Fruit fly (Drosophila melanogaster): ENCODE results near the gene p130CAS.

The p130CAS gene

dm6 chr3L:223019-223902 lies 70.6 kb downstream of the p130CAS start, which contains the start of the genes pyx and CG33229 (continued):
- TF ChIP-seq Opbp (GFP tag; IDR thresholded peaks at IDR 0.05; ENCODE audit: partially characterized antibody), result no peak
- peak; percentile 63 for TF ChIP-seq CG31388 (GFP tag; optimal IDR thresholded peaks at IDR 0.05)
- TF ChIP-seq Adf1 (GFP tag; IDR thresholded peaks at IDR 0.05), result no peak
- TF ChIP-seq CG7928 (GFP tag; optimal IDR thresholded peaks at IDR 0.05), result peak; percentile 92
- peak; percentile 45 for TF ChIP-seq NK7.1 (GFP tag; optimal IDR thresholded peaks at IDR 0.05)
- TF ChIP-seq CG31441 (GFP tag; IDR thresholded peaks at IDR 0.05), result peak; percentile 80; the same call in 1 of the 2 replicates
- peak; percentile 70 for TF ChIP-seq CG16863 (GFP tag; optimal IDR thresholded peaks at IDR 0.05)
- peak; percentile 89 for TF ChIP-seq CG4424 (GFP tag; optimal IDR thresholded peaks at IDR 0.05)
- TF ChIP-seq CG12391 (tag; optimal IDR thresholded peaks at IDR 0.05), result peak; percentile 87
- peak; percentile 71 for TF ChIP-seq Ada2b (GFP tag; IDR thresholded peaks at IDR 0.05)
- TF ChIP-seq slp2 (GFP tag; optimal IDR thresholded peaks at IDR 0.05), result peak; percentile 69
- no peak for TF ChIP-seq h (optimal IDR thresholded peaks at IDR 0.05)
- no peak for TF ChIP-seq Elba2 (GFP tag; optimal IDR thresholded peaks at IDR 0.05)
- peak; percentile 67 for TF ChIP-seq CG1603 (tag; optimal IDR thresholded peaks at IDR 0.05)
- TF ChIP-seq fd96Cb (tag; optimal IDR thresholded peaks at IDR 0.05), result peak; percentile 81
- TF ChIP-seq Poxn (GFP tag; IDR thresholded peaks at IDR 0.05), result peak; percentile 40; the same call in 1 of the 2 replicates
- peak; percentile 85 for TF ChIP-seq CG16779 (GFP tag; IDR thresholded peaks at IDR 0.05)
- 0 out of 2 replicates have a peak, but pooled peaks have one; percentile 21 for TF ChIP-seq Dip2 (GFP tag; IDR thresholded peaks at IDR 0.05)
- peak; percentile 68 for TF ChIP-seq CG17385 (GFP tag; optimal IDR thresholded peaks at IDR 0.05)
- peak; percentile 44; the same call in 1 of the 2 replicates for TF ChIP-seq sim (GFP tag; IDR thresholded peaks at IDR 0.05)
- peak; percentile 88 for TF ChIP-seq row (GFP tag; IDR thresholded peaks at IDR 0.05)
- peak; percentile 91 for TF ChIP-seq lmd (GFP tag; IDR thresholded peaks at IDR 0.05)
- TF ChIP-seq Nf-YB (GFP tag; optimal IDR thresholded peaks at IDR 0.05), result peak; percentile 61
- TF ChIP-seq dmrt99B (tag; optimal IDR thresholded peaks at IDR 0.05), result peak; percentile 81
- TF ChIP-seq CG9437 (GFP tag; optimal IDR thresholded peaks at IDR 0.05), result peak; percentile 83
- peak; percentile 21 for TF ChIP-seq grn (GFP tag; optimal IDR thresholded peaks at IDR 0.05)
- TF ChIP-seq TFAM (GFP tag; optimal IDR thresholded peaks at IDR 0.05), result peak; percentile 31
- TF ChIP-seq salm (tag; optimal IDR thresholded peaks at IDR 0.05), result peak; percentile 28
- no peak for TF ChIP-seq zen2 (GFP tag; IDR thresholded peaks at IDR 0.05; ENCODE audit: partially characterized antibody)
- peak; percentile 61 for TF ChIP-seq CG12219 (GFP tag; optimal IDR thresholded peaks at IDR 0.05)
- TF ChIP-seq CG17359 (tag; optimal IDR thresholded peaks at IDR 0.05), result peak; percentile 78
- peak; percentile 57 for TF ChIP-seq Side (GFP tag; optimal IDR thresholded peaks at IDR 0.05)
- TF ChIP-seq CG11093 (GFP tag; IDR thresholded peaks at IDR 0.05), result peak; percentile 75
- peak; percentile 85 for TF ChIP-seq Mrtf (GFP tag; IDR thresholded peaks at IDR 0.05)
- peak; percentile 78 for TF ChIP-seq Sox102F (GFP tag; optimal IDR thresholded peaks at IDR 0.05)
- TF ChIP-seq Dbx (GFP tag; IDR thresholded peaks at IDR 0.05), result peak; percentile 86
- peak; percentile 14 for TF ChIP-seq CrebB (tag; optimal IDR thresholded peaks at IDR 0.05)
- peak; percentile 94 for TF ChIP-seq CG9932 (GFP tag; IDR thresholded peaks at IDR 0.05)
- TF ChIP-seq emc (GFP tag; optimal IDR thresholded peaks at IDR 0.05), result peak; percentile 57
- TF ChIP-seq Asciz (GFP tag; optimal IDR thresholded peaks at IDR 0.05), result peak; percentile 64
- no peak for TF ChIP-seq Bgb (GFP tag; IDR thresholded peaks at IDR 0.05; ENCODE audit: partially characterized antibody)
- TF ChIP-seq HHEX (GFP tag; optimal IDR thresholded peaks at IDR 0.05), result peak; percentile 81
- peak; percentile 74; the same call in 1 of the 2 replicates for TF ChIP-seq CG32772 (GFP tag; IDR thresholded peaks at IDR 0.05)
- TF ChIP-seq CG8765 (GFP tag; IDR thresholded peaks at IDR 0.05), result peak; percentile 52; the same call in 1 of the 2 replicates
- no peak for TF ChIP-seq CG11398 (GFP tag; optimal IDR thresholded peaks at IDR 0.05)
- TF ChIP-seq Eip74EF (GFP tag; optimal IDR thresholded peaks at IDR 0.05), result no peak
- TF ChIP-seq danr (GFP tag; IDR thresholded peaks at IDR 0.05), result peak; percentile 73
- no peak for TF ChIP-seq CG4282 (GFP tag; optimal IDR thresholded peaks at IDR 0.05)
- TF ChIP-seq otp (GFP tag; IDR thresholded peaks at IDR 0.05), result no peak

All from whole organism, embryonic.